Fruit fly (Drosophila melanogaster) whole organism, embryonic: ENCODE measurements around the gene MESR3.
A peak's percentile ranks its signal among the peaks of the same experiment; 100 is the strongest.

Source experiments
- Atf6 ChIP-seq: fragments of 200-800 bp; sonication (Bioruptor generic); IDR thresholded peaks from 2 replicates; pipeline ENCODE4 v1.3.6; 2022; ENCODE audit warnings: missing biosample characterization, missing genetic modification characterization
- BtbVII ChIP-seq: fragments of 200-800 bp; sonication (Bioruptor generic); optimal IDR thresholded peaks from 3 replicates; lab custom pipeline; 2017; ENCODE audit warnings: missing biosample characterization, mild to moderate bottlenecking, missing genetic modification characterization
- CG11456 ChIP-seq: fragments of 200-800 bp; sonication (Bioruptor generic); IDR thresholded peaks from 3 replicates; pipeline ENCODE4 v1.3.6; 2022; ENCODE audit warnings: missing biosample characterization, missing genetic modification characterization
- CG11504 ChIP-seq: fragments of 200-800 bp; sonication (Bioruptor generic); optimal IDR thresholded peaks from 3 replicates; lab custom pipeline; 2019; ENCODE audit warnings: missing biosample characterization, mild to moderate bottlenecking, missing genetic modification characterization, moderate library complexity
- CG11696 ChIP-seq: fragments of 200-800 bp; sonication (Bioruptor generic); IDR thresholded peaks from 2 replicates; pipeline ENCODE4 v1.3.6; 2022; ENCODE audit warnings: missing biosample characterization, missing genetic modification characterization
- CG12659 ChIP-seq: fragments of 200-800 bp; sonication (Bioruptor generic); optimal IDR thresholded peaks from 3 replicates; lab custom pipeline; 2017; ENCODE audit warnings: mild to moderate bottlenecking, missing biosample characterization, missing genetic modification reagents, missing genetic modification characterization
- CG13624 ChIP-seq: fragments of 200-800 bp; sonication (Bioruptor generic); optimal IDR thresholded peaks from 2 replicates; lab custom pipeline; 2016; ENCODE audit warnings: missing biosample characterization, missing genetic modification characterization
- CG14667 ChIP-seq: fragments of 200-800 bp; sonication (Bioruptor generic); IDR thresholded peaks from 2 replicates; pipeline ENCODE4 v1.3.6; 2022; ENCODE audit warnings: missing biosample characterization, missing genetic modification characterization
- CG15073 ChIP-seq: fragments of 200-800 bp; sonication (Bioruptor generic); optimal IDR thresholded peaks from 2 replicates; lab custom pipeline; 2016; ENCODE audit warnings: missing biosample characterization, missing genetic modification characterization
- CG15696 ChIP-seq: fragments of 200-800 bp; sonication (Bioruptor generic); optimal IDR thresholded peaks from 2 replicates; lab custom pipeline; 2019; ENCODE audit warnings: missing biosample characterization, mild to moderate bottlenecking, missing genetic modification characterization, moderate library complexity
- CG1603 ChIP-seq: fragments of 200-800 bp; sonication (Bioruptor generic); optimal IDR thresholded peaks from 2 replicates; lab custom pipeline; 2019; ENCODE audit warnings: missing biosample characterization, mild to moderate bottlenecking, missing genetic modification characterization, moderate library complexity
- CG3281 ChIP-seq: fragments of 200-800 bp; sonication (Bioruptor generic); optimal IDR thresholded peaks from 3 replicates; lab custom pipeline; 2017; ENCODE audit warnings: missing biosample characterization, mild to moderate bottlenecking, missing genetic modification characterization
- CG34376 ChIP-seq: fragments of 200-800 bp; sonication (Bioruptor generic); optimal IDR thresholded peaks from 2 replicates; lab custom pipeline; 2018; ENCODE audit warnings: missing biosample characterization, mild to moderate bottlenecking, missing genetic modification characterization
- CG3847 ChIP-seq: fragments of 200-800 bp; sonication (Bioruptor generic); IDR thresholded peaks from 2 replicates; pipeline ENCODE4 v1.3.6; 2022; ENCODE audit warnings: missing biosample characterization, missing genetic modification characterization
- CG4424 ChIP-seq: fragments of 200-800 bp; sonication (Bioruptor generic); optimal IDR thresholded peaks from 3 replicates; lab custom pipeline; 2016; ENCODE audit warnings: missing biosample characterization, missing genetic modification characterization
- CG4730 ChIP-seq: fragments of 200-800 bp; sonication (Bioruptor generic); IDR thresholded peaks from 2 replicates; pipeline ENCODE4 v1.3.6; 2022; ENCODE audit warnings: missing biosample characterization, missing genetic modification characterization
- CG5953 ChIP-seq: fragments of 200-800 bp; sonication (Bioruptor generic); IDR thresholded peaks from 2 replicates; pipeline ENCODE4 v1.3.6; 2022; ENCODE audit warnings: missing biosample characterization, missing genetic modification characterization
- CG6683 ChIP-seq: fragments of 200-800 bp; sonication (Bioruptor generic); optimal IDR thresholded peaks from 2 replicates; lab custom pipeline; 2017; ENCODE audit warnings: missing biosample characterization, mild to moderate bottlenecking, missing genetic modification characterization, missing genetic modification reagents
- CG6854 ChIP-seq: fragments of 200-800 bp; sonication (Bioruptor generic); optimal IDR thresholded peaks from 3 replicates; lab custom pipeline; 2017; ENCODE audit warnings: missing biosample characterization, mild to moderate bottlenecking, missing genetic modification characterization
- CG8388 ChIP-seq: fragments of 200-800 bp; sonication (Bioruptor generic); optimal IDR thresholded peaks from 2 replicates; lab custom pipeline; 2019; ENCODE audit warnings: missing biosample characterization, mild to moderate bottlenecking, missing genetic modification characterization, moderate library complexity
- CG8765 ChIP-seq: fragments of 200-800 bp; sonication (Bioruptor generic); IDR thresholded peaks from 2 replicates; pipeline ENCODE4 v1.3.6; 2022; ENCODE audit warnings: missing biosample characterization, missing genetic modification characterization
- CG8944 ChIP-seq: fragments of 200-800 bp; sonication (Bioruptor generic); optimal IDR thresholded peaks from 3 replicates; lab custom pipeline; 2016; ENCODE audit warnings: missing biosample characterization, missing genetic modification characterization
- Dp ChIP-seq: fragments of 200-800 bp; sonication (Bioruptor generic); optimal IDR thresholded peaks from 2 replicates; lab custom pipeline; 2018; ENCODE audit warnings: missing biosample characterization, mild to moderate bottlenecking, missing genetic modification characterization, moderate library complexity
- E2f1 ChIP-seq: fragments of 200-800 bp; sonication (Bioruptor generic); IDR thresholded peaks from 2 replicates; pipeline ENCODE4 v1.3.6; 2022; ENCODE audit warnings: missing biosample characterization, missing genetic modification characterization
- GATAe ChIP-seq: fragments of 200-800 bp; sonication (Bioruptor generic); conservative IDR thresholded peaks from 2 replicates; pipeline ENCODE4 v1.3.6; 2022; ENCODE audit warnings: missing biosample characterization, missing genetic modification characterization
- HHEX ChIP-seq: fragments of 200-800 bp; sonication (Bioruptor generic); optimal IDR thresholded peaks from 3 replicates; lab custom pipeline; 2017; ENCODE audit warnings: missing biosample characterization, mild to moderate bottlenecking, missing genetic modification characterization, missing genetic modification reagents
- Jarid2 ChIP-seq: fragments of 200-800 bp; sonication (Bioruptor generic); optimal IDR thresholded peaks from 3 replicates; lab custom pipeline; 2017; ENCODE audit warnings: mild to moderate bottlenecking, missing biosample characterization, missing genetic modification reagents, missing genetic modification characterization
- PHDP ChIP-seq: fragments of 200-800 bp; sonication (Bioruptor generic); optimal IDR thresholded peaks from 3 replicates; lab custom pipeline; 2018; ENCODE audit warnings: missing biosample characterization, mild to moderate bottlenecking, missing genetic modification characterization, moderate library complexity
- Scr ChIP-seq: fragments of 200-800 bp; sonication (Bioruptor generic); IDR thresholded peaks from 2 replicates; pipeline ENCODE4 v1.3.6; 2022; ENCODE audit warnings: missing biosample characterization, missing genetic modification characterization; ENCODE audit not compliant: partially characterized antibody
- bigmax ChIP-seq: fragments of 200-800 bp; sonication (Bioruptor generic); optimal IDR thresholded peaks from 2 replicates; lab custom pipeline; 2018; ENCODE audit warnings: missing biosample characterization, mild to moderate bottlenecking, missing genetic modification characterization
- cad ChIP-seq: fragments of >200 bp; optimal IDR thresholded peaks from 2 replicates; lab custom pipeline; 2017; ENCODE audit warnings: missing biosample characterization, missing genetic modification characterization
- cato ChIP-seq: fragments of 200-800 bp; sonication (Bioruptor generic); optimal IDR thresholded peaks from 2 replicates; lab custom pipeline; 2016; ENCODE audit warnings: missing biosample characterization, missing genetic modification characterization, borderline replicate concordance
- caup ChIP-seq: fragments of 200-800 bp; sonication (Bioruptor generic); optimal IDR thresholded peaks from 3 replicates; lab custom pipeline; 2017; ENCODE audit warnings: missing biosample characterization, mild to moderate bottlenecking, missing genetic modification characterization, moderate library complexity; ENCODE audit not compliant: severe bottlenecking
- ci ChIP-seq: fragments of 200-800 bp; sonication (Bioruptor generic); IDR thresholded peaks from 3 replicates; pipeline ENCODE4 v1.3.6; 2022; ENCODE audit warnings: missing biosample characterization, missing genetic modification characterization
- dimm ChIP-seq: fragments of 200-800 bp; sonication (Bioruptor generic); IDR thresholded peaks from 2 replicates; pipeline ENCODE4 v1.3.6; 2022; ENCODE audit warnings: missing biosample characterization, missing genetic modification characterization
- gsb ChIP-seq: fragments of 200-800 bp; sonication (Bioruptor generic); IDR thresholded peaks from 2 replicates; pipeline ENCODE4 v1.3.6; 2022; ENCODE audit warnings: missing biosample characterization, missing genetic modification characterization
- lola ChIP-seq, 3 experiments: fragments of >200 bp in 2 of 3; fragments of 200-800 bp in 1 of 3; sonication (Bioruptor generic) in 1 of 3; optimal IDR thresholded peaks; 2 replicates each; lab custom pipeline; 2017 to 2019; ENCODE audit warnings: missing biosample characterization in 3 of 3, missing genetic modification characterization in 3 of 3, mild to moderate bottlenecking in 1 of 3, moderate library complexity in 1 of 3
- nmo ChIP-seq: fragments of 200-800 bp; sonication (Bioruptor generic); optimal IDR thresholded peaks from 2 replicates; lab custom pipeline; 2018; ENCODE audit warnings: missing biosample characterization, mild to moderate bottlenecking, missing genetic modification characterization, moderate library complexity
- phol ChIP-seq: fragments of 200-800 bp; sonication (Bioruptor generic); optimal IDR thresholded peaks from 3 replicates; lab custom pipeline; 2018; ENCODE audit warnings: missing biosample characterization, mild to moderate bottlenecking, missing genetic modification characterization, moderate library complexity
- ro ChIP-seq: fragments of 200-800 bp; sonication (Bioruptor generic); IDR thresholded peaks from 2 replicates; pipeline ENCODE4 v1.3.6; 2022; ENCODE audit warnings: missing biosample characterization, missing genetic modification characterization
- sisA ChIP-seq: fragments of 200-800 bp; sonication (Bioruptor generic); IDR thresholded peaks from 2 replicates; pipeline ENCODE4 v1.3.6; 2022; ENCODE audit warnings: missing biosample characterization, missing genetic modification characterization
- sqz ChIP-seq: fragments of 200-800 bp; sonication (Bioruptor generic); optimal IDR thresholded peaks from 3 replicates; lab custom pipeline; 2018; ENCODE audit warnings: missing biosample characterization, mild to moderate bottlenecking, missing genetic modification characterization
- tio ChIP-seq: fragments of 200-800 bp; sonication (Bioruptor generic); optimal IDR thresholded peaks from 2 replicates; lab custom pipeline; 2017; ENCODE audit warnings: missing biosample characterization, missing genetic modification characterization, inconsistent platforms
- tna ChIP-seq: fragments of 200-800 bp; sonication (Bioruptor generic); IDR thresholded peaks from 2 replicates; pipeline ENCODE4 v1.3.6; 2022; ENCODE audit warnings: missing biosample characterization, missing genetic modification characterization; ENCODE audit not compliant: partially characterized antibody
- toy ChIP-seq: fragments of 200-800 bp; sonication (Bioruptor generic); IDR thresholded peaks from 2 replicates; pipeline ENCODE4 v1.3.6; 2022; ENCODE audit warnings: missing biosample characterization, missing genetic modification characterization
- trem ChIP-seq: fragments of 200-800 bp; optimal IDR thresholded peaks from 3 replicates; lab custom pipeline; 2019; ENCODE audit warnings: missing biosample characterization, mild to moderate bottlenecking, missing genetic modification characterization, moderate library complexity
- twi ChIP-seq: fragments of 200-800 bp; optimal IDR thresholded peaks from 2 replicates; lab custom pipeline; 2019; ENCODE audit warnings: missing biosample characterization, mild to moderate bottlenecking, missing genetic modification characterization, moderate library complexity
- z ChIP-seq: fragments of 200-800 bp; sonication (Bioruptor generic); IDR thresholded peaks from 3 replicates; pipeline ENCODE4 v1.3.6; 2022; ENCODE audit warnings: missing biosample characterization, missing genetic modification characterization

The MESR3 gene

DNA sequence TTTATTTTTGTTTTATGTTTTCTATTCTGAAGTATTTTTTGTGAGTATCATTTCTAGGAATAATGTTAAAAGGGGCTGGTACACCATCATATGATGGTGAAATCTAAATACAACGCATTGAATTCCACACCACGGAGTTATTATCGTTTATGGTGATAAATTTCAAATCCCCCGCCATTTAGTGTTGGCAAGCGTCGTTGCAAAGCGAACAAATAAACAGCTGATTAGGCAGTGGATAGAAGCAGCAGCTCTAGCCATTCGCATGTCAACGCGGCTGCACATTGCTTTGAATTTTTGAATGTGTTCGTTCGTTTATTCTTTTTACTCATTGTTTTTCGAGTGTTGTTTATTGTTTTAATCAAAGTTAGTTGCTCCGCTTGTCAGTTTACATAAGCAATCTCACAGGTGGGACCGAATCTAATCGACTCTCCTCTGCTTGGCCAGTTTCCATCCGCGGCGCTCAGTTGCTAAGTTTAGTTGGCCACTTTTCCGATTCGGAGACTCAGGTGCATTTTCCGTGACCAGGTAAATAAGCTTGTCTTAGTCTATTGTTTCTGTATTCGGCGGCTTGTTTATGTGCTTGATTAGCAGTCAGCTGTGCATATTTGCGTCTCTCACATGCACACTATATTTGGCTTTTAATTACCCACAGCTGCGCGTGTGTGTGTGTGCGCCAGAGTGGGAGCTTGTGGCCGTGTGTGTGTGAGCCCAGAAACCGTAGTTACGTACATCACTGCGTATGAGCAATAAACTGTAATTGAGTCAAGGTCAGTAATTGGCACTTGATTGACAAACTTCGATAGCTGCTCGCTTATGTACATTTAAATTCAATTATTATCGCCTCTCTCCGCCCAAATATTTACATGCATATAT lies 60.1 kb downstream of the MESR3 start, which contains the start of the genes Mst36Fa and CG31751 (continued):
- TF ChIP-seq gsb (GFP tag; lab: Robert Waterston, UW) (peak; percentile 74), cad (GFP tag; lab: Kevin White, UChicago) (no peak), CG4730 (no peak), CG5953 (GFP tag; lab: Robert Waterston, UW) (peak; percentile 56), CG3847 (GFP tag; lab: Robert Waterston, UW) (peak; percentile 28; the same call in 1 of the 2 replicates), CG14667 (GFP tag; lab: Robert Waterston, UW) (no peak), Atf6 (peak; percentile 83), BtbVII (peak; percentile 88), CG13624 (GFP tag; lab: Kevin White, UChicago) (peak; percentile 75), CG15696 (tag; lab: Kevin White, UChicago) (peak; percentile 7), CG6683 (GFP tag; lab: Kevin White, UChicago) (peak; percentile 84), CG11696 (GFP tag; lab: Robert Waterston, UW) (peak; percentile 55; the same call in 1 of the 2 replicates), tio (GFP tag; lab: Kevin White, UChicago) (peak; percentile 17), caup (GFP tag; lab: Kevin White, UChicago) (peak; percentile 94), twi (tag; lab: Kevin White, UChicago) (peak; percentile 8), dimm (GFP tag; lab: Robert Waterston, UW) (no peak), CG4424 (GFP tag; lab: Kevin White, UChicago) (peak; percentile 53), Jarid2 (no peak), sisA (GFP tag; lab: Robert Waterston, UW) (no peak; the same call in 1 of the 2 replicates), Scr (GFP tag; lab: Robert Waterston, UW) (no peak), lola (GFP tag; optimal IDR thresholded peaks at IDR 0.05; lab: Kevin White, UChicago) (peak in 1 of 3 experiments; percentile 34), phol (tag; lab: Kevin White, UChicago) (peak; percentile 9), CG1603 (tag; lab: Kevin White, UChicago) (peak; percentile 53), nmo (GFP tag; lab: Kevin White, UChicago) (peak; percentile 30), tna (GFP tag; lab: Robert Waterston, UW) (no peak), E2f1 (GFP tag; lab: Robert Waterston, UW) (0 out of 2 replicates have a peak, but pooled peaks have one; percentile 42), toy (GFP tag; lab: Robert Waterston, UW) (0 out of 2 replicates have a peak, but pooled peaks have one; percentile 33), ci (peak; percentile 83), Dp (peak; percentile 97), PHDP (tag; lab: Kevin White, UChicago) (peak; percentile 77), CG8388 (peak; percentile 11), CG8944 (peak; percentile 63), ro (GFP tag; lab: Robert Waterston, UW) (no peak), CG11504 (peak; percentile 67), bigmax (GFP tag; lab: Kevin White, UChicago) (no peak), trem (tag; lab: Kevin White, UChicago) (peak; percentile 7), CG11456 (GFP tag; lab: Robert Waterston, UW) (peak; percentile 83), CG8765 (GFP tag; lab: Robert Waterston, UW) (no peak), CG12659 (GFP tag; lab: Kevin White, UChicago) (peak; percentile 88), GATAe (GFP tag; lab: Robert Waterston, UW) (no peak), CG34376 (peak; percentile 90), sqz (GFP tag; lab: Kevin White, UChicago) (no peak), cato (no peak), HHEX (peak; percentile 92), CG6854 (GFP tag; lab: Kevin White, UChicago) (peak; percentile 89), CG3281 (GFP tag; lab: Kevin White, UChicago) (peak; percentile 80), z (GFP tag; lab: Robert Waterston, UW) (peak; percentile 50; the same call in 1 of the 3 replicates), CG15073 (GFP tag; lab: Kevin White, UChicago) (no peak)
